Worm (Caenorhabditis elegans) whole organism, mixed stage, embryonic: ENCODE measurements around the gene cyp-35D1.

Experiments
- blmp-1 ChIP-seq: fragments of 150-350 bp; optimal IDR thresholded peaks from 2 replicates; lab custom pipeline; 2014; ENCODE audit warnings: missing biosample characterization, missing genetic modification characterization
- ces-1 ChIP-seq: fragments of 150-350 bp; optimal IDR thresholded peaks from 2 replicates; lab custom pipeline; 2014; ENCODE audit warnings: missing biosample characterization, missing genetic modification reagents, missing genetic modification characterization
- elt-3 ChIP-seq: fragments of 150-350 bp; optimal IDR thresholded peaks from 2 replicates; lab custom pipeline; 2014; ENCODE audit warnings: missing biosample characterization, missing genetic modification characterization
- lin-13 ChIP-seq: fragments of 150-350 bp; optimal IDR thresholded peaks from 2 replicates; lab custom pipeline; 2014; ENCODE audit warnings: missing biosample characterization, missing genetic modification characterization
- lin-32 ChIP-seq: fragments of 200-800 bp; sonication (Bioruptor generic); optimal IDR thresholded peaks from 2 replicates; lab custom pipeline; 2018; ENCODE audit warnings: mild to moderate bottlenecking, missing genetic modification characterization, missing compliant biosample characterization
- nhr-237 ChIP-seq: fragments of 150-350 bp; optimal IDR thresholded peaks from 2 replicates; lab custom pipeline; 2014; ENCODE audit warnings: missing biosample characterization, missing genetic modification characterization
- nhr-28 ChIP-seq: fragments of 150-350 bp; optimal IDR thresholded peaks from 2 replicates; lab custom pipeline; 2014; ENCODE audit warnings: missing biosample characterization, missing genetic modification characterization
- nhr-76 ChIP-seq: sonication (generic microtip); optimal IDR thresholded peaks from 2 replicates; lab custom pipeline; 2017; ENCODE audit warnings: missing biosample characterization, missing genetic modification characterization
- pha-4 ChIP-seq: fragments of 150-350 bp; optimal IDR thresholded peaks from 2 replicates; lab custom pipeline; 2018; ENCODE audit warnings: missing biosample characterization, missing genetic modification reagents, missing genetic modification characterization
- unc-39 ChIP-seq: fragments of 150-350 bp; optimal IDR thresholded peaks from 2 replicates; lab custom pipeline; 2014; ENCODE audit warnings: missing biosample characterization, missing genetic modification characterization
- unc-62 ChIP-seq: fragments of 150-350 bp; optimal IDR thresholded peaks from 2 replicates; lab custom pipeline; 2014; ENCODE audit warnings: missing biosample characterization, missing genetic modification reagents, missing genetic modification characterization
- ztf-11 ChIP-seq: fragments of 150-350 bp; optimal IDR thresholded peaks from 2 replicates; lab custom pipeline; 2014; ENCODE audit warnings: missing biosample characterization, missing genetic modification characterization

- TF ChIP-seq elt-3 (tag; lab: Kevin White, UChicago), result no peak
- TF ChIP-seq ces-1 (GFP tag; lab: Kevin White, UChicago), result no peak
- no peak for TF ChIP-seq lin-13 (tag; lab: Kevin White, UChicago)
- TF ChIP-seq pha-4 (tag; lab: Kevin White, UChicago), result no peak
- TF ChIP-seq nhr-76, result no peak
- TF ChIP-seq nhr-28 (tag; lab: Kevin White, UChicago), result no peak
- no peak for TF ChIP-seq lin-32 (GFP tag; lab: Kevin White, UChicago)
- no peak for TF ChIP-seq unc-39 (tag; lab: Kevin White, UChicago)
- no peak for TF ChIP-seq unc-62
- no peak for TF ChIP-seq blmp-1 (tag; lab: Kevin White, UChicago)
- TF ChIP-seq nhr-237 (tag; lab: Kevin White, UChicago), result no peak
- no peak for TF ChIP-seq ztf-11 (tag; lab: Kevin White, UChicago)
Observed at ce11 chrV:16031571-16031970, 37.5 kb upstream of the cyp-35D1 start, which contains the start of gene T10C6.7.
